Worm (Caenorhabditis elegans): ENCODE results near the gene nyn-1.

ce11 chrIV:13699384-13699788, 12.6 kb upstream of the nyn-1 start:
- TF ChIP-seq klf-2 (GFP tag; conservative IDR thresholded peaks at IDR 0.05) (0 out of 2 replicates have a peak, but pooled peaks have one; percentile 12), flt-1 (GFP tag; IDR thresholded peaks at IDR 0.05) (no peak)

Measured in whole organism, midembryonic.